Worm (Caenorhabditis elegans): ENCODE measurements around the gene F14D7.1.

Gene F14D7.1

DNA sequence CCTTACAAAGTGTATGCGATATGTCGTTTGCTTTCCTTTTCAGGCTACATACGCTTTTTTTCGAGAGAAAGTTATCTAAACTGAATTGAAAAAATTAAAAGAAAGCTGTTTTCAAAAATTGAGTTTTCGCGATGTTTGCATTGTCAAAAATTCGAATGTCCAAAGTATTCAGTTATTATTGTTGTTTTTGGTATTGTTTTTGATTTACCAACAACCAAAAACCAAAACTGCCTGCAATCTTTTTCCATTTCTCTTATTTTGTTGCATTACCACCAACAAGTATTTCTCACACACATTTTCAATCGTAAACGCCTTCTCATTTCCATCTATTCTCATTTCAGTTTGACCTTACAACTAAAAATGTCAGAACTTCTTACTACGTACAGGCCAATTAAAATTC lies 39.5 kb upstream of the F14D7.1 start, which contains the start of gene pepm-1:
Gene pepm-1 (plus strand): TSS at position 301 of the 400 bp plus-strand sequence.
- TF ChIP-seq ztf-1 (GFP tag; conservative IDR thresholded peaks at IDR 0.05) (no peak), mab-5 (tag; optimal IDR thresholded peaks at IDR 0.05) (no peak), lin-39 (tag; optimal IDR thresholded peaks at IDR 0.05) (no peak), zag-1 (tag; optimal IDR thresholded peaks at IDR 0.05) (no peak), nhr-6 (tag; optimal IDR thresholded peaks at IDR 0.05) (no peak), ZK546.5 (tag; optimal IDR thresholded peaks at IDR 0.05) (no peak)

DNA sequence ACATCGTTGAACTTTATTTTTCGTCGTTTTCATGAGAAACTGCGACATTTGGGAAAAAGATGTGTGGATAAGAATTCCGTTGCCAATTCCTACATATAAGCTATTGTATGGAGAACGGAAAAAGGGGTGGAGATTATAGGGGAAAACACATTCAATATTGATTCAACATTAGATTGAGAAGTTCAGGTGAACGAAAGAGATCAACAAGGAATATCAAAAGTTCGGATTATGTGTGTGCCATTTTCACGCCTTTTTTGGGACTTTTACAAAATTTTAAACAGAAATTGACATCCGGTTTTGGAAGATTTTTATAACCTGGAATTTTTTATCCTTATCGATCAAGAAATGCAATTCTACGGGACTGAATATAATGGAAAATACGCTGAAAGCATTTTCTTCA lies 38.5 kb upstream of the F14D7.1 start, which contains the start of gene F47B8.5:
Gene F47B8.5 (minus strand): TSS at position 101 of the 400 bp plus-strand sequence.
- TF ChIP-seq mab-5 (tag; optimal IDR thresholded peaks at IDR 0.05) (no peak), sma-3 (GFP tag; optimal IDR thresholded peaks at IDR 0.05) (no peak), sem-4 (tag; optimal IDR thresholded peaks at IDR 0.05) (no peak)

DNA sequence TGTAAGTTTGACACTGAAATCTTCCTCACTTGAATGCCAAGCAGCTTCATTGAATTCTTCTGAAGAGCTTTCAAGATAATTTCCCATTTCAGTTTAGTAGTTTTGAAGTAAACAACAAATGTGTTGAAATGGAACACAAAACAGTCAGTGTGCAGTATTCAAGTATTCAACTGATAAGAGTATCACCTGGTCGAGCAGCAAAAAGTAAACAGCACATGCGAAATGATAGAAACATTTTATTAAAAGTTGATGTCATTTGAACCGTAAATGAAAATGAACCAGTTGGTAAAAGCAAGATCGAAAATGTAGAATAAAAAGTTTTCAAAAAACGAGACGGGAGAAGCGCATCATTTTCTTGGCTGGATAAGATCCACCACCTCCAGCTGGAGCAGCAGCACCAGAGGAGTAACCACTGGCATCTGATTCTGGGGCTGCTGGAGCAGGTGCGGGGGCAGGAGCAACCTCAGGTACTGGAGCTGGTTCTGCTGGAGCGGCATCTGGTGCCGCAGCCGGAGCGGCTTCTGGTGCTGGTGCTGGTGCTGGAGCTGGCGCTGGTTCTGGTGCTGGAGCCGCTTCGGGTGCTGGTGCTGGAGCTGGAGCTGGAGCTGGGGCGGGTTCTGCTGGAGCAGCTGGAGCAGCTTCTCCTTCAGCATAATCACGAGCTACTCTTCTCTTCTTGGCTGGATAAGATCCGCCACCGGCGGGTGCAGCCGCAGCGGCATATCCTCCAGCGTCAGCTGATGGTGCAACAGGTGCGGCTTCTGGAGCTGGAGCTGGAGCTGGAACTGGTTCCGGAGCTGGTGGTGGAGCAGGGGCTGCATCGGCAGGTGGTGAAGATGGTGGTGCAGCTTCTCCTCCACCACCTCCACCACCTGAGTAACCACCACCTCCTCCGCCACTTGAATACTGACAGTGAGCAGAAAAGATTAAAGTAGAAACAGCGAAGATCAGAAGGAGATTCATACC lies 35.5 kb upstream of the F14D7.1 start, which contains the start of the genes F47B8.4 and F47B8.18:
Gene F47B8.4 (minus strand): TSS at position 172 of the 966 bp plus-strand sequence.
Gene F47B8.18 (minus strand): TSS at position 963 of the 966 bp plus-strand sequence.
- TF ChIP-seq fos-1 (tag; optimal IDR thresholded peaks at IDR 0.05) (peak; percentile 26), nhr-25 (tag; optimal IDR thresholded peaks at IDR 0.05) (no peak)

DNA sequence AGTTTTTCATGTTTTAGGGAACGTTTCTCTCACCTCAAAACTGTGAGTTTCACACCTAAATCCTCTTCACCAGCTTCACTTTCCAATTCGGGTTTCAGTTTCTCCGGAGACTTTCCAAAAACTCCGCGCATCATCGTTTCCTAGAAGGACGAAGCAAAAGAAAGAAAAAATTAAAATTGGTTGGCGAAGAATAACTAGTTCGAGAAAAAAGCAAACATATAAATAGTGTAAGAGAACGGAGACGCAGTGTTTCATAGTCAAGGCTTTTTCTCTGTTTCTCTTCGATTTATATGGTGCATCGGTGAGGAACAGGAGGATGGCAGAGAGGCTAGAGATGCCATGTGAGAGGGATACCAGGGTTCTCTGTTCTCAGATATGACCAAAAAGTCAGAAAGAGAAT lies 33.5 kb upstream of the F14D7.1 start, which contains the start of gene F47B8.3:
Gene F47B8.3 (minus strand): TSS at position 261 of the 400 bp plus-strand sequence.
- TF ChIP-seq gmeb-1 (tag; optimal IDR thresholded peaks at IDR 0.05) (peak; percentile 23), lsy-2 (tag; optimal IDR thresholded peaks at IDR 0.05) (peak in 1 of 2 experiments; percentile 62), unc-55 (GFP tag; optimal IDR thresholded peaks at IDR 0.05) (peak; percentile 62), nhr-11 (tag; optimal IDR thresholded peaks at IDR 0.05) (no peak), sem-4 (tag; optimal IDR thresholded peaks at IDR 0.05) (peak; percentile 25), fos-1 (tag; optimal IDR thresholded peaks at IDR 0.05) (peak; percentile 1), nhr-129 (tag; optimal IDR thresholded peaks at IDR 0.05) (peak; percentile 65), dmd-4 (tag; optimal IDR thresholded peaks at IDR 0.05) (no peak), C34F6.9 (tag; optimal IDR thresholded peaks at IDR 0.05) (peak; percentile 83), ama-1 (optimal IDR thresholded peaks at IDR 0.05) (peak; percentile 59), sma-9 (GFP tag; optimal IDR thresholded peaks at IDR 0.05) (peak; percentile 27), sma-9 (tag; optimal IDR thresholded peaks at IDR 0.05) (no peak), nhr-25 (tag; optimal IDR thresholded peaks at IDR 0.05) (peak; percentile 1), elt-3 (tag; optimal IDR thresholded peaks at IDR 0.05) (no peak), lin-13 (GFP tag; optimal IDR thresholded peaks at IDR 0.05) (peak; percentile 25), R02D3.7 (tag; optimal IDR thresholded peaks at IDR 0.05) (no peak), snpc-4 (tag; optimal IDR thresholded peaks at IDR 0.05) (peak; percentile 46), mdl-1 (tag; optimal IDR thresholded peaks at IDR 0.05) (no peak), crh-2 (tag; optimal IDR thresholded peaks at IDR 0.05) (peak; percentile 56), F13H6.1 (tag; optimal IDR thresholded peaks at IDR 0.05) (peak; percentile 15)

DNA sequence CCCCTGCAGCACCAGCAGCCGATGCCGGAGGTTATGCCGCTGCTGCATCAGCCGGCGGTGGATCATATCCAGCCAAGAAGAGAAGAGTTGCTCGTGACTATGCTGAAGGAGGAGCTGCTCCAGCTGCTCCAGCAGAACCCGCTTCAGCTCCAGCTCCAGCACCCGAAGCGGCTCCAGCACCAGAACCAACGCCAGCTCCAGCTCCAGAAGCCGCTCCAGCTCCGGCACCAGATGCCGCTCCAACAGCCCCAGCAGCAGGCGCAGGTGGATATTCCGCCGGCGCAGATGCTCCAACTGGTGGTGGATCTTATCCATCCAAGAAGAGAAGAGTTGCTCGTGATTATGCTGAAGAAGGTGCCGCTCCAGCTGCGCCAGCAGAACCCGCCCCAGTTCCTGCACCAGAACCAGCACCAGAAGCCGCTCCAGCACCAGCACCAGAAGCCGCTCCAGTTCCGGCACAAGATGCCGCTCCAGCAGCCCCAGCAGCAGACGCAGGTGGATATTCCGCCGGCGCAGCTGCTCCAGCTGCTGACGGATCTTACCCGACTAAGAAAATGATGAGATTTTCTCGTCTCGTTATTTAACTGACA lies 31.6 kb upstream of the F14D7.1 start:
- TF ChIP-seq nhr-25 (tag; optimal IDR thresholded peaks at IDR 0.05) (no peak), ztf-1 (GFP tag; conservative IDR thresholded peaks at IDR 0.05) (no peak), ztf-4 (tag; optimal IDR thresholded peaks at IDR 0.05) (no peak), mdl-1 (tag; optimal IDR thresholded peaks at IDR 0.05) (no peak), mab-5 (tag; optimal IDR thresholded peaks at IDR 0.05) (no peak), Y55F3AM.14 (GFP tag; optimal IDR thresholded peaks at IDR 0.05) (peak; percentile 11), skn-1 (tag; optimal IDR thresholded peaks at IDR 0.05) (no peak), nhr-23 (tag; optimal IDR thresholded peaks at IDR 0.05) (no peak)
